Fruit fly (Drosophila melanogaster) whole organism, embryonic: ENCODE results near the gene Fic.
A peak's percentile ranks its signal among the peaks of the same experiment; 100 is the strongest.

Source experiments
- CG10267 ChIP-seq: fragments of 200-800 bp; sonication (Bioruptor generic); optimal IDR thresholded peaks from 2 replicates; lab custom pipeline; 2018; ENCODE audit warnings: missing biosample characterization, mild to moderate bottlenecking, missing genetic modification characterization, moderate library complexity
- CG13123 ChIP-seq: fragments of 200-800 bp; sonication (Bioruptor generic); optimal IDR thresholded peaks from 2 replicates; lab custom pipeline; 2016; ENCODE audit warnings: missing biosample characterization, missing genetic modification characterization
- CG14014 ChIP-seq: fragments of 200-800 bp; sonication (Bioruptor generic); IDR thresholded peaks from 2 replicates; pipeline ENCODE4 v1.3.6; 2022; ENCODE audit warnings: missing biosample characterization, missing genetic modification characterization
- CG14050 ChIP-seq: fragments of 200-800 bp; sonication (Bioruptor generic); IDR thresholded peaks from 3 replicates; pipeline ENCODE4 v1.3.6; 2022; ENCODE audit warnings: missing biosample characterization, missing genetic modification characterization
- CG1529 ChIP-seq: fragments of 200-800 bp; sonication (Bioruptor generic); optimal IDR thresholded peaks from 3 replicates; lab custom pipeline; 2018; ENCODE audit warnings: missing biosample characterization, missing genetic modification characterization
- CG1603 ChIP-seq: fragments of 200-800 bp; sonication (Bioruptor generic); optimal IDR thresholded peaks from 2 replicates; lab custom pipeline; 2019; ENCODE audit warnings: missing biosample characterization, mild to moderate bottlenecking, missing genetic modification characterization, moderate library complexity
- CG2129 ChIP-seq: fragments of 200-800 bp; sonication (Bioruptor generic); IDR thresholded peaks from 2 replicates; pipeline ENCODE4 v1.3.6; 2022; ENCODE audit warnings: missing biosample characterization, missing genetic modification characterization; ENCODE audit not compliant: partially characterized antibody
- CG30431 ChIP-seq: fragments of 200-800 bp; sonication (Bioruptor generic); optimal IDR thresholded peaks from 2 replicates; lab custom pipeline; 2017; ENCODE audit warnings: missing biosample characterization, missing genetic modification characterization
- CG31224 ChIP-seq: fragments of 200-800 bp; sonication (Bioruptor generic); IDR thresholded peaks from 2 replicates; pipeline ENCODE4 v1.3.6; 2022; ENCODE audit warnings: missing biosample characterization, missing genetic modification characterization
- CG31388 ChIP-seq: fragments of 200-800 bp; sonication (Bioruptor generic); optimal IDR thresholded peaks from 2 replicates; lab custom pipeline; 2016; ENCODE audit warnings: missing biosample characterization, missing genetic modification characterization
- CG4328 ChIP-seq: fragments of 200-800 bp; sonication (Bioruptor generic); optimal IDR thresholded peaks from 3 replicates; lab custom pipeline; 2017; ENCODE audit warnings: missing biosample characterization, missing genetic modification reagents, missing genetic modification characterization
- CG4404 ChIP-seq: fragments of 200-800 bp; sonication (Bioruptor generic); IDR thresholded peaks from 2 replicates; pipeline ENCODE4 v1.3.6; 2022; ENCODE audit warnings: missing biosample characterization, missing genetic modification characterization
- CG4854 ChIP-seq: fragments of 200-800 bp; sonication (Bioruptor generic); optimal IDR thresholded peaks from 2 replicates; lab custom pipeline; 2016; ENCODE audit warnings: missing biosample characterization, missing genetic modification characterization, inconsistent platforms
- CG7987 ChIP-seq: fragments of 200-800 bp; sonication (Bioruptor generic); optimal IDR thresholded peaks from 2 replicates; lab custom pipeline; 2018; ENCODE audit warnings: missing biosample characterization, mild to moderate bottlenecking, missing genetic modification characterization, moderate library complexity
- CG8944 ChIP-seq: fragments of 200-800 bp; sonication (Bioruptor generic); optimal IDR thresholded peaks from 3 replicates; lab custom pipeline; 2016; ENCODE audit warnings: missing biosample characterization, missing genetic modification characterization
- CG9876 ChIP-seq: fragments of 200-800 bp; sonication (Bioruptor generic); optimal IDR thresholded peaks from 2 replicates; lab custom pipeline; 2016; ENCODE audit warnings: missing biosample characterization, missing genetic modification characterization
- CkIIα-i1 ChIP-seq: fragments of 200-800 bp; sonication (Bioruptor generic); IDR thresholded peaks from 2 replicates; pipeline ENCODE4 v1.3.6; 2022; ENCODE audit warnings: missing biosample characterization, missing genetic modification characterization
- Dip2 ChIP-seq: fragments of 200-800 bp; sonication (Bioruptor generic); IDR thresholded peaks from 2 replicates; pipeline ENCODE4 v1.3.6; 2022; ENCODE audit warnings: missing biosample characterization, missing genetic modification characterization
- Ets97D ChIP-seq: fragments of 200-800 bp; sonication (Bioruptor generic); optimal IDR thresholded peaks from 3 replicates; lab custom pipeline; 2016; ENCODE audit warnings: missing biosample characterization, missing genetic modification characterization
- Gug ChIP-seq: fragments of 200-800 bp; sonication (Bioruptor generic); IDR thresholded peaks from 4 replicates; pipeline ENCODE4 v1.3.6; 2022; ENCODE audit warnings: missing biosample characterization, missing genetic modification characterization
- Hey ChIP-seq: fragments of 200-800 bp; sonication (Bioruptor generic); optimal IDR thresholded peaks from 3 replicates; lab custom pipeline; 2018; ENCODE audit warnings: missing biosample characterization, mild to moderate bottlenecking, missing genetic modification characterization
- HmgD ChIP-seq: fragments of 200-800 bp; sonication (Bioruptor generic); optimal IDR thresholded peaks from 3 replicates; lab custom pipeline; 2016; ENCODE audit warnings: missing biosample characterization, missing genetic modification characterization
- Hmx ChIP-seq: fragments of 200-800 bp; sonication (Bioruptor generic); optimal IDR thresholded peaks from 2 replicates; lab custom pipeline; 2016; ENCODE audit warnings: missing biosample characterization, missing genetic modification characterization
- Hr3 ChIP-seq: fragments of 200-800 bp; sonication (Bioruptor generic); optimal IDR thresholded peaks from 3 replicates; lab custom pipeline; 2016; ENCODE audit warnings: missing biosample characterization, missing genetic modification characterization
- Lpt ChIP-seq: fragments of >200 bp; optimal IDR thresholded peaks from 2 replicates; lab custom pipeline; 2018; ENCODE audit warnings: missing biosample characterization, missing genetic modification characterization
- Oaz ChIP-seq: fragments of 200-800 bp; sonication (Bioruptor generic); IDR thresholded peaks from 2 replicates; pipeline ENCODE4 v1.3.6; 2022; ENCODE audit warnings: missing biosample characterization, missing genetic modification characterization
- PHDP ChIP-seq: fragments of 200-800 bp; sonication (Bioruptor generic); optimal IDR thresholded peaks from 3 replicates; lab custom pipeline; 2018; ENCODE audit warnings: missing biosample characterization, mild to moderate bottlenecking, missing genetic modification characterization, moderate library complexity
- Ssrp ChIP-seq: fragments of 200-800 bp; sonication (Bioruptor generic); optimal IDR thresholded peaks from 2 replicates; lab custom pipeline; 2018; ENCODE audit warnings: missing biosample characterization, mild to moderate bottlenecking, missing genetic modification characterization, moderate library complexity
- Taf1 ChIP-seq: fragments of 200-800 bp; sonication (Bioruptor generic); IDR thresholded peaks from 2 replicates; pipeline ENCODE4 v1.3.6; 2022; ENCODE audit warnings: missing biosample characterization, missing genetic modification characterization
- Trl ChIP-seq, 3 experiments: fragments of >200 bp in 2 of 3; fragments of 200-800 bp in 1 of 3; sonication (Bioruptor generic) in 1 of 3; optimal IDR thresholded peaks; 2 replicates in 1 of 3; 3 replicates in 2 of 3; lab custom pipeline; 2016 to 2017; ENCODE audit warnings: missing biosample characterization in 1 of 3, missing genetic modification characterization in 1 of 3
- ac ChIP-seq: fragments of 200-800 bp; sonication (Bioruptor generic); optimal IDR thresholded peaks from 3 replicates; lab custom pipeline; 2017; ENCODE audit warnings: missing biosample characterization, mild to moderate bottlenecking, missing genetic modification characterization
- amos ChIP-seq: fragments of 200-800 bp; sonication (Bioruptor generic); IDR thresholded peaks from 2 replicates; pipeline ENCODE4 v1.3.6; 2022; ENCODE audit warnings: missing biosample characterization, missing genetic modification characterization; ENCODE audit not compliant: partially characterized antibody
- ash1 ChIP-seq: fragments of 200-800 bp; sonication (Bioruptor generic); optimal IDR thresholded peaks from 2 replicates; lab custom pipeline; 2018; ENCODE audit warnings: missing biosample characterization, mild to moderate bottlenecking, missing genetic modification characterization
- croc ChIP-seq: fragments of 200-800 bp; sonication (Bioruptor generic); conservative IDR thresholded peaks from 3 replicates; pipeline ENCODE4 v1.3.6; 2022; ENCODE audit warnings: missing biosample characterization, missing genetic modification characterization
- crp ChIP-seq, 2 experiments: fragments of 200-800 bp; sonication (Bioruptor generic); optimal IDR thresholded peaks; 2 replicates in 1 of 2; 3 replicates in 1 of 2; lab custom pipeline; 2017; ENCODE audit warnings: missing biosample characterization in 2 of 2, missing genetic modification characterization in 2 of 2, mild to moderate bottlenecking in 1 of 2, moderate library complexity in 1 of 2
- dati ChIP-seq: fragments of 200-800 bp; sonication (Bioruptor generic); IDR thresholded peaks from 2 replicates; pipeline ENCODE4 v1.3.6; 2022; ENCODE audit warnings: missing biosample characterization, missing genetic modification characterization
- dmrt11E ChIP-seq: fragments of 200-800 bp; sonication (Bioruptor generic); optimal IDR thresholded peaks from 3 replicates; lab custom pipeline; 2018; ENCODE audit warnings: missing biosample characterization, mild to moderate bottlenecking, missing genetic modification characterization, moderate library complexity
- gro ChIP-seq: fragments of 200-800 bp; sonication (Bioruptor generic); optimal IDR thresholded peaks from 2 replicates; lab custom pipeline; 2016; ENCODE audit warnings: missing biosample characterization, missing genetic modification characterization
- gt ChIP-seq: fragments of 200-800 bp; sonication (Bioruptor generic); IDR thresholded peaks from 2 replicates; pipeline ENCODE4 v1.3.6; 2022; ENCODE audit warnings: missing biosample characterization, missing genetic modification characterization
- hbn ChIP-seq: fragments of 200-800 bp; sonication (Bioruptor generic); IDR thresholded peaks from 2 replicates; pipeline ENCODE4 v1.3.6; 2022; ENCODE audit warnings: missing biosample characterization, missing genetic modification characterization; ENCODE audit not compliant: partially characterized antibody
- ken ChIP-seq: fragments of 200-800 bp; sonication (Bioruptor generic); IDR thresholded peaks from 3 replicates; pipeline ENCODE4 v1.3.6; 2022; ENCODE audit warnings: missing biosample characterization, missing genetic modification characterization
- maf-S ChIP-seq: fragments of 200-800 bp; sonication (Bioruptor generic); optimal IDR thresholded peaks from 2 replicates; lab custom pipeline; 2016; ENCODE audit warnings: missing biosample characterization, missing genetic modification characterization
- pan ChIP-seq, 4 experiments: fragments of >200 bp in 3 of 4; fragments of 200-800 bp in 1 of 4; sonication (Bioruptor generic) in 1 of 4; optimal IDR thresholded peaks in 3 of 4; IDR thresholded peaks in 1 of 4; 2 replicates each; pipeline versions ENCODE4 v1.3.6 to Lab custom; 2017 to 2022; ENCODE audit warnings: missing biosample characterization in 2 of 4, missing genetic modification characterization in 2 of 4, mixed read lengths in 1 of 4
- ranshi ChIP-seq: fragments of 200-800 bp; sonication (Bioruptor generic); IDR thresholded peaks from 2 replicates; pipeline ENCODE4 v1.3.6; 2022; ENCODE audit warnings: missing biosample characterization, missing genetic modification characterization
- salm ChIP-seq: fragments of 200-800 bp; sonication (Bioruptor generic); optimal IDR thresholded peaks from 2 replicates; lab custom pipeline; 2018; ENCODE audit warnings: missing biosample characterization, mild to moderate bottlenecking, missing genetic modification characterization
- shn ChIP-seq: fragments of 200-800 bp; sonication (Bioruptor generic); optimal IDR thresholded peaks from 3 replicates; lab custom pipeline; 2016; ENCODE audit warnings: missing biosample characterization, missing genetic modification characterization
- sna ChIP-seq: fragments of 200-800 bp; sonication (Bioruptor generic); IDR thresholded peaks from 2 replicates; pipeline ENCODE4 v1.3.6; 2022; ENCODE audit warnings: missing biosample characterization, missing genetic modification characterization; ENCODE audit not compliant: partially characterized antibody
- so ChIP-seq: fragments of 200-800 bp; sonication (Bioruptor generic); IDR thresholded peaks from 3 replicates; pipeline ENCODE4 v1.3.6; 2022; ENCODE audit warnings: missing biosample characterization, missing genetic modification characterization
- sob ChIP-seq: fragments of 200-800 bp; sonication (Bioruptor generic); IDR thresholded peaks from 2 replicates; pipeline ENCODE4 v1.3.6; 2022; ENCODE audit warnings: missing biosample characterization, missing genetic modification characterization
- wek ChIP-seq: fragments of 200-800 bp; sonication (Bioruptor generic); optimal IDR thresholded peaks from 3 replicates; lab custom pipeline; 2018; ENCODE audit warnings: missing biosample characterization, mild to moderate bottlenecking, missing genetic modification characterization, moderate library complexity
- zf30C ChIP-seq: fragments of 200-800 bp; sonication (Bioruptor generic); optimal IDR thresholded peaks from 3 replicates; lab custom pipeline; 2018; ENCODE audit warnings: missing biosample characterization, mild to moderate bottlenecking, missing genetic modification characterization

Gene Fic

DNA sequence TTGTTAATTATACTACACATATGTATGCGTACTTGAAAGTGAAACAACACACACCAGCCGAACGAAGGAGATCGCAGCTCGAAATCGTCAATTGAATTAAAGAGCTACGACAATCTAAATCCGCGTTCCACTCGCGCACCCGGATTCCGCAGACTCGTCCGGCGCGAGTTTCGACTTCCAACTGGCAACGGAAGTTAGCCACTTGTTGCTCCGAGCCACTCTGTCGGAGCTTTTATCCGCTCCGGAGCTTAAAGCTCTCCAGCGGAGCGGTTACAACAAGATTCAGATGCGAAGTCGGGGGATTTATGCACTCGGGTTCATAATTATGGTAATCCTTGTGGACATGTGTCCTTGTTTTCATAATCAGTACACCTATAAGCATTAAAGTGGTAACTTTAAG lies 41.4 kb downstream of the Fic start, which contains the start of gene Rchy1 (continued):
- TF ChIP-seq Gug (GFP tag; lab: Robert Waterston, UW) (no peak), Dip2 (no peak), CG14050 (no peak), CG10267 (tag; lab: Kevin White, UChicago) (no peak), Hr3 (GFP tag; lab: Kevin White, UChicago) (no peak), CG4328 (GFP tag; lab: Kevin White, UChicago) (no peak), PHDP (tag; lab: Kevin White, UChicago) (peak; percentile 18), HmgD (GFP tag; lab: Kevin White, UChicago) (no peak), CG8944 (GFP tag; lab: Kevin White, UChicago) (no peak), maf-S (GFP tag; lab: Kevin White, UChicago) (no peak), ken (GFP tag; lab: Robert Waterston, UW) (no peak), Hmx (GFP tag; lab: Kevin White, UChicago) (no peak), CG31224 (no peak), crp (GFP tag; optimal IDR thresholded peaks at IDR 0.05; lab: Kevin White, UChicago) (no peak), shn (GFP tag; lab: Kevin White, UChicago) (no peak), dmrt11E (no peak), CG14014 (peak; percentile 12; the same call in 1 of the 2 replicates), CG1529 (GFP tag; lab: Kevin White, UChicago) (no peak), CG9876 (GFP tag; lab: Kevin White, UChicago) (no peak), CG31388 (GFP tag; lab: Kevin White, UChicago) (no peak), Ssrp (no peak), CG1603 (tag; lab: Kevin White, UChicago) (peak; percentile 1), ash1 (GFP tag; lab: Kevin White, UChicago) (no peak), CG2129 (GFP tag; lab: Robert Waterston, UW) (no peak), CG13123 (no peak), so (GFP tag; lab: Robert Waterston, UW) (peak; percentile 62; the same call in 1 of the 3 replicates), gt (no peak), Trl (optimal IDR thresholded peaks at IDR 0.05; lab: Kevin White, UChicago) (no peak), Trl (GFP tag; optimal IDR thresholded peaks at IDR 0.05; lab: Kevin White, UChicago) (peak; percentile 20), sna (GFP tag; lab: Robert Waterston, UW) (no peak), CG4854 (no peak), sob (GFP tag; lab: Robert Waterston, UW) (peak; percentile 58; the same call in 1 of the 2 replicates), zf30C (GFP tag; lab: Kevin White, UChicago) (no peak), CG30431 (GFP tag; lab: Kevin White, UChicago) (no peak), Taf1 (GFP tag; lab: Robert Waterston, UW) (no peak), wek (peak; percentile 49), hbn (GFP tag; lab: Robert Waterston, UW) (no peak), ranshi (GFP tag; lab: Robert Waterston, UW) (peak; percentile 9; the same call in 1 of the 2 replicates), amos (GFP tag; lab: Robert Waterston, UW) (peak; percentile 17; the same call in 1 of the 2 replicates), ac (GFP tag; lab: Kevin White, UChicago) (no peak), salm (tag; lab: Kevin White, UChicago) (no peak), gro (GFP tag; lab: Kevin White, UChicago) (peak; percentile 54), pan (optimal IDR thresholded peaks at IDR 0.05; lab: Kevin White, UChicago) (no peak), pan (GFP tag; optimal IDR thresholded peaks at IDR 0.05 in 1 of 2, IDR thresholded peaks at IDR 0.05 in 1 of 2) (peak in 1 of 2 experiments; percentile 27), croc (GFP tag; lab: Robert Waterston, UW) (no peak), Hey (tag; lab: Kevin White, UChicago) (no peak), Lpt (GFP tag; lab: Kevin White, UChicago) (no peak), dati (GFP tag; lab: Robert Waterston, UW) (no peak), Ets97D (peak; percentile 73), CG7987 (GFP tag; lab: Kevin White, UChicago) (peak; percentile 56), CkIIα-i1 (GFP tag; lab: Robert Waterston, UW) (no peak), CG4404 (GFP tag; lab: Robert Waterston, UW) (no peak), Oaz (GFP tag; lab: Robert Waterston, UW) (no peak)
